Worm (Caenorhabditis elegans): Measurements from ENCODE around the gene T24C12.1.

Gene T24C12.1

ce11 chrX:2242568-2243185 lies 43.4 kb downstream of the T24C12.1 start, which contains the start of gene rpl-11.2 (continued):
- TF ChIP-seq dox-1 (GFP tag; IDR thresholded peaks at IDR 0.05) (no peak; the same call in 1 of the 2 replicates), F49E8.2 (tag; optimal IDR thresholded peaks at IDR 0.05; ENCODE audit: insufficient read depth) (no peak), C17E4.6 (GFP tag; IDR thresholded peaks at IDR 0.05) (no peak), snpc-1.3 (tag; optimal IDR thresholded peaks at IDR 0.05; ENCODE audit: insufficient read depth) (no peak), nfya-2 (GFP tag; IDR thresholded peaks at IDR 0.05) (no peak), attf-5 (GFP tag; optimal IDR thresholded peaks at IDR 0.05) (peak; percentile 82), athp-1 (tag; optimal IDR thresholded peaks at IDR 0.05) (no peak), Y53G8AR.9 (GFP tag; conservative IDR thresholded peaks at IDR 0.05) (no peak; the same call in 1 of the 2 replicates), mes-4 (tag; optimal IDR thresholded peaks at IDR 0.05) (no peak), ekl-4 (GFP tag; IDR thresholded peaks at IDR 0.05) (peak; percentile 78), hlh-26 (GFP tag; conservative IDR thresholded peaks at IDR 0.05) (no peak), lag-1 (GFP tag; IDR thresholded peaks at IDR 0.05) (no peak), hrde-1 (tag; optimal IDR thresholded peaks at IDR 0.05; ENCODE audit: borderline replicate concordance) (no peak), attf-3 (GFP tag; conservative IDR thresholded peaks at IDR 0.05) (no peak), ama-1 (optimal IDR thresholded peaks at IDR 0.05) (no peak), ama-1 (GFP tag; optimal IDR thresholded peaks at IDR 0.05) (no peak), B0261.1 (tag; optimal IDR thresholded peaks at IDR 0.05) (peak; percentile 6), ceh-100 (GFP tag; IDR thresholded peaks at IDR 0.05) (0 out of 2 replicates have a peak, but pooled peaks have one; percentile 46), F22D6.2 (tag; optimal IDR thresholded peaks at IDR 0.05) (peak; percentile 66), nfyb-1 (GFP tag; IDR thresholded peaks at IDR 0.05) (peak; percentile 88), tlf-1 (GFP tag; optimal IDR thresholded peaks at IDR 0.05) (peak; percentile 79), mel-28 (tag; optimal IDR thresholded peaks at IDR 0.05; ENCODE audit: borderline replicate concordance) (no peak), repo-1 (tag; optimal IDR thresholded peaks at IDR 0.05) (no peak), hmg-20 (GFP tag; IDR thresholded peaks at IDR 0.05) (peak; percentile 74; the same call in 1 of the 2 replicates), tbp1 (GFP tag; optimal IDR thresholded peaks at IDR 0.05) (no peak), sdz-38 (tag; optimal IDR thresholded peaks at IDR 0.05) (no peak), rec-8 (tag; optimal IDR thresholded peaks at IDR 0.05) (no peak), hmg-1.2 (GFP tag; IDR thresholded peaks at IDR 0.05) (no peak; the same call in none of the 2 replicates), bed-1 (GFP tag; IDR thresholded peaks at IDR 0.05) (no peak), sptf-2 (GFP tag; optimal IDR thresholded peaks at IDR 0.05) (no peak), unc-130 (GFP tag; optimal IDR thresholded peaks at IDR 0.05) (no peak), dpff-1 (tag; optimal IDR thresholded peaks at IDR 0.05) (no peak), rpc-1 (optimal IDR thresholded peaks at IDR 0.05) (peak; percentile 27), rpc-1 (tag; optimal IDR thresholded peaks at IDR 0.05) (no peak), F39B2.1 (GFP tag; IDR thresholded peaks at IDR 0.05) (no peak), ztf-18 (tag; optimal IDR thresholded peaks at IDR 0.05) (peak; percentile 45), ztf-25 (GFP tag; IDR thresholded peaks at IDR 0.05) (no peak), C06A6.2 (GFP tag; conservative IDR thresholded peaks at IDR 0.05) (peak; percentile 85), nhr-90 (tag; optimal IDR thresholded peaks at IDR 0.05) (peak; percentile 24), F33H1.4 (GFP tag; IDR thresholded peaks at IDR 0.05) (peak; percentile 91), nhr-27 (tag; optimal IDR thresholded peaks at IDR 0.05) (no peak), zfh-2 (GFP tag; conservative IDR thresholded peaks at IDR 0.05) (no peak), cebp-1 (GFP tag; IDR thresholded peaks at IDR 0.05) (peak; percentile 51; the same call in 1 of the 2 replicates), cebp-1 (tag; optimal IDR thresholded peaks at IDR 0.05) (no peak), F57C9.4 (tag; optimal IDR thresholded peaks at IDR 0.05) (no peak), egrh-3 (GFP tag; IDR thresholded peaks at IDR 0.05) (no peak), K12H6.12 (tag; optimal IDR thresholded peaks at IDR 0.05) (peak; percentile 92), F52B5.7 (tag; optimal IDR thresholded peaks at IDR 0.05) (no peak), Y53F4B.3 (GFP tag; IDR thresholded peaks at IDR 0.05) (no peak)

Data from whole organism, young adult.